Fruit fly (Drosophila melanogaster): ENCODE results near the gene lark.

Gene lark

dm6 chr3L:7339216-7339742 is at the start of gene lark, which contains the start of gene eco:
TSS of gene lark (plus strand) at chr3L:7339266.
TSS of gene eco (minus strand) at chr3L:7339340.
- no peak for TF ChIP-seq noc (tag; optimal IDR thresholded peaks at IDR 0.05)

DNA sequence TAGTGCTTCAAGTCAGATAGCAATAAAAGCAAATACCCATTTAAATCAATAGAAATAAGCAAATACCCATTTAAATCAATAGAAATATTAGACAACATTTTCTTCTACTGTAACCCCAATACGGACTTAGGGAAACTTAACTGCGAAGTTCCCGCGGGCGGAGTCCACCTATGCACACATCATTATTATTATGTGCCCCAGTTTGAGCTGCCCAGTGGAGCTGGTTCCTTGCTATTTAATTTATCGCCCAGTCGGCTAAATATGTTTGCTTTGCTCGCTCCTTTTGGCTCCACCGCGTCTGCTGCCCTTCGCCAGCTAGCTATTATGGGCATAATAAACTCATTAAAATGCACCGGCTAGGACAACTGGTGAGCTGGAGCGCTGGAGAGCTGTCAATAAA is 38.4 kb upstream of the lark start:
- TF ChIP-seq noc (tag; optimal IDR thresholded peaks at IDR 0.05): no peak

DNA sequence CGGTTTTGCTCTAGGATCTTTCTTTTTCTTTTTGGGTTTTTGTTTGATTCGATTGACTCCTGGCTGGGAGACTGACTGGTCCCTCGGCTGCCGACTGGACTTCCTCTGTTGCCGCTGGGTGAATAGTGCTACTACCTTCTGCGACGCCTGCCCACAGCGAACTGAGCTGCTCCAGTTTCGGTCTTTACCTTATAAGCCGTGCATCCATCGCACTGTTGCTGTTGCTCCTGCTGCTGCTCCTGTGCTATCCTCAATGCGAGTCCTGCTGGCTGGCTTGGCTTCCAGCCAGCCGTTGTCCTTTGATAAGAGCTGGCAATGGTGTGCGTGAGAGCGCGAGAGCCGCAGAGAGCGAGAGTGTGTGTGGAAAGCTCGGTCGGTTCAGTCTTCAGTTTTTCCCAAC is 26.3 kb upstream of the lark start, which contains the start of gene unc-13-4A:
TSS of gene unc-13-4A (minus strand) at position 143 of the 400 bp plus-strand sequence.
- TF ChIP-seq noc (tag; optimal IDR thresholded peaks at IDR 0.05): no peak

dm6 chr3L:7313559-7314132 is 25.4 kb upstream of the lark start:
- no peak for TF ChIP-seq noc (tag; optimal IDR thresholded peaks at IDR 0.05)

- no peak for TF ChIP-seq noc (tag; optimal IDR thresholded peaks at IDR 0.05)
These were observed 24.9 kb upstream of the lark start for dm6 chr3L:7314133-7314532.

DNA sequence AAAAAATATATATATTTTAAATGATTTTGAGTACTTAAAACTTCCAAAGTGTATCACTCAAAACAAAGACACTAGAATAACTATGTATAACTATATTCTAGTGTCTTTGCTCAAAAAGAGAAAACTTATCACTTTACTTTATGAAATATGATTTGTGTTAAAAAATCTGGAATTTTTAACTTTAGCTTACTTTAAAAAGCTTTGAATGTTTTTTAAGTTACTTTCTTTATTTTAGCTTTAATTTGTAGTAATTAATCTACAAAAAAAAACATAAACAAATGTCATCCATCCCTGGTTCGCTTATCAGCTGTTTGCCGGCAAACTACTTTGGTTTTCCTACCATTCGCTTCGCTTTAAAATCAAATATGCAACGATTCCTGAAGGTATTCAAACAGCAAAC is 19.3 kb upstream of the lark start, which contains the start of gene CG8607:
TSS of gene CG8607 (plus strand) at position 301 of the 400 bp plus-strand sequence.
- no peak for TF ChIP-seq noc (tag; optimal IDR thresholded peaks at IDR 0.05)

DNA sequence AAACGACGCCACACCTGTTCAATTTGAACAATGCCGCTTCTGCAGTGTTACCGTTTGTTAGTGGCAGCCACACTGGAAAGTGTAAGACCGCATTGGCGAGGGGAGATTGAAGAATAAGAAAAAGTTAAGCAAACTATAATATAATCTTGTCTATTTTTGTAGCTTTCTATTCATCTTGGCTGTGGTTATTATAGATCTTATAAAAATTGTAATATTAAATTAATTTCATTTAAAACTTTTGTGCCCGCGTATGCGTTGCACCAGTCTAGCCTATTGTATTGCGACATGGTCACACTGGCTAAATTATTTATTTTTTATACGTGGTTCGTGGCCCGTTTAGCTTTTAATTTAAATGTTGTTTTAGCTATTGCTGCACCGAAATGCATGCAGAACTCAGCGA is 15.7 kb upstream of the lark start, which contains the start of the genes RhoGEF4 and Rint1:
TSS of gene RhoGEF4 (minus strand) at position 64 of the 400 bp plus-strand sequence.
TSS of gene Rint1 (plus strand) at position 272 of the 400 bp plus-strand sequence.
- peak; percentile 42 for TF ChIP-seq noc (tag; optimal IDR thresholded peaks at IDR 0.05)

DNA sequence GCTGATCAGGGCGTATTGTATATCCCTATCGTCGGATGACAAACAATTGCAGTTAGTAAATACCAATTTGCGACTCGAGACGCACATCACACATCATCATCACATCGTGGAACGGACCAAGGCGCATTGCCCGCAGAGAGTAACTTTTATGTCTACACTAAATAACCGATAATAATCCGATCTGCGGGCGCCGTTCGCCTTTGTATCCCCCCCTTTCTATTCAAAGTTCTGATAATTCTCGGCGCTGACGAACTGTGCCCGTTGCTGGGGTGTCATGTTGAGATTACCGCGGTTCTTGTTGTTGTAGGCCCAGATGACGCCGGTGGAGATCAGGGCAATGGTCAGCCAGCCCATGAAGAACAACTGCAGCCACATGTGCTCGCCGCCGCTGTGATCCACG is 12.4 kb upstream of the lark start:
- TF ChIP-seq noc (tag; optimal IDR thresholded peaks at IDR 0.05): no peak

DNA sequence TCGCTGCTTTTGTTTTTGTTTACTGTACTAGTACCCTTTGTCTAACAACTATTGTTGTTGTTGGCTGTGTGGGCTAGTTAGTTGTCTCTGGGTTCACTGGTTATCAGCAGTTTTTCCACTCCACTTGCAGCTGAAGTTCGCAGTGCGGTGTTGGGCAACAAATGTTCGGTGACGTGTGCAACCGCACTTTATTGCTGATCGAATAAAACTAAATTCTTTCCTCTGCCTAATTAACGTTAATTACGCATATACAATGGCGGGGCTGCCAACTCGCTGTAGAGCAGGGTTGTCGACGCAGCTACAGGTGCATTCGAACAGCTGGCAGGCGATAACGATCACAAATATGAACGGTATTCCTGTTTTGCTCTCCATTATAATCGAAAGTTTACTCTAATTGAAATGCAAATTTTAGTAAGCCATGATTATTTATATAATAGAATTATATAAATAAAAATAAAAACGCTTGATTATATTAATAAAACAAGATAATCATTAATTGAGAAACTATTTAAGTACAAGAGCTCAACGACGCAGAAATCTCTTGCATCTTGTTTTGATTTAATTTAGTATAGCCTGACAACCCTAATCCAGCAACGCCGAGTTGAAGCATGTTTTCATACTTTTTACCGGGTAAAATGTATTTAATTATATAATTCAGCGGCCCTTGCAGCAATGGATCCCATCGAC is 10.4 kb upstream of the lark start, which contains the start of the genes mrva, CG42307 and mus312:
TSS of gene mrva (minus strand) at position 276 of the 687 bp plus-strand sequence.
TSS of gene CG42307 (plus strand) at position 566 of the 687 bp plus-strand sequence.
TSS of gene mus312 (plus strand) at position 566 of the 687 bp plus-strand sequence.
- TF ChIP-seq noc (tag; optimal IDR thresholded peaks at IDR 0.05): no peak

DNA sequence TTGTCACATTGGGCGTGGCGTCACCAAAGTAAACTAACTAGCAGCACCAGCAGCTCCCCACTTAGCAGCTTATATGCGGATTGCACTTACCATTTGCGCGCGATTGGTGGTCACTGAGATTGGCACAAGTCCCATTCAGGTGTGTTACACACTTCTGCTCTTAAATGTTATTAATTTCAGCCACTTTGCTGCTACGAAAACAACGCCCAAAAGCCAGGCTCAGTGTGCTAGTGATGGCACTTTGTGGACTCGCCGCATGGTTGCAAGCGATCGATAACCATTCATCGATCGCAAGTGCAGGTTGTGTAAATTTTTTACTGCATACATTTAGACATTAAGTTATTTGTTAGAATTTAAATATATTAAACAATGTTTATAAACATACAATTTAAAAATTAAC is 4.1 kb upstream of the lark start, which contains the start of the genes wrm1 and wrm2:
TSS of gene wrm1 (minus strand) at position 237 of the 400 bp plus-strand sequence.
TSS of gene wrm2 (minus strand) at position 237 of the 400 bp plus-strand sequence.
- no peak for TF ChIP-seq noc (tag; optimal IDR thresholded peaks at IDR 0.05)

dm6 chr3L:7338786-7339185 is 280 bp upstream of the lark start:
- no peak for TF ChIP-seq noc (tag; optimal IDR thresholded peaks at IDR 0.05)

- no peak for TF ChIP-seq noc (tag; optimal IDR thresholded peaks at IDR 0.05)
These were observed 4.9 kb downstream of the lark start for dm6 chr3L:7344001-7344400.

DNA sequence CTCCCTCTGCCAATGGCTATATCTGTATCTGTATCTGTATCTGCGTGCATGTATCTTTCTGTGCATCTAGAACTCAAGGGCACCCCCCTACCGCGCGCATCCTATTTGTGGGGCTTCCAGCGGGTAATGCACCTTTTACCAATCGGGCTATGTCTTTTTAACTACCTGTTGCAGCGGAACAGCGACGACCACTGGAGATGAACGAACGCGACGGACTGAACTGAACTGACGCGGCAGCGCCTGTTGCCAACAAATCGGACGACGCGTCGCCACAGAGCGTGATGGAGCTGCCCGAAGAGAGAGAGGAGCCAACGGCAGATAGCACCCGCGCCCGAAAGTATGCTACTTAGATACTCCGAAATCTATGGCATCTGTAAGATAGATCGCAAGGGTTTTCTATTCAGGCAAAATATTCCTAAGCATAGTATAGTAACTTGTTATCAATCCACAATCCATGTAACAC is 5.9 kb downstream of the lark start, which contains the start of gene Cln7:
TSS of gene Cln7 (minus strand) at position 219 of the 463 bp plus-strand sequence.
- TF ChIP-seq noc (tag; optimal IDR thresholded peaks at IDR 0.05): peak; percentile 64

DNA sequence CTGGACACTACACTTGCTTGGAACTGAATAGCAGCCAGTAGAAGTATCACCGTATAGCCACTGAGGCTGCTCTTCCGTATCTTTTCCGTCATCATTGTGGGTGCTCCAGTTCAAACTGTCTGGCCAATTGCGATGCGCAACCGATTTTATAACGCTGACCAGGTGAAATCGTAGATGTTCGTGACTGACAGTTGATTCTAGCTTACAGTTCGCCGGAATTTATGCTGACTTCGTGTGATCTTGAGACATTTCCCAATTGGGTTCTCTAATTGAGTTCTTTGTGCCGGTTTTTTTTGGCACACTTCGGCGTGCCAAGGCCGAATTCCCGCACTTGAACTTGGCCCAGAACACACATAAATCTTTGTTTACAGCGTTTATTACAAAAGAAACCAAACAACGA is 7.9 kb downstream of the lark start, which contains the start of gene CG14834:
TSS of gene CG14834 (minus strand) at position 173 of the 400 bp plus-strand sequence.
- TF ChIP-seq noc (tag; optimal IDR thresholded peaks at IDR 0.05): no peak

- TF ChIP-seq noc (tag; optimal IDR thresholded peaks at IDR 0.05): peak; percentile 33
These were observed 9.0 kb downstream of the lark start, which contains the start of the genes Srp19 and qm for dm6 chr3L:7347984-7348631. TSS of gene Srp19 (minus strand) at chr3L:7348034. TSS of gene qm (plus strand) at chr3L:7348313.
